Fruit fly (Drosophila melanogaster): Measurements from ENCODE around the gene CG31029.

CG31029 gene

DNA sequence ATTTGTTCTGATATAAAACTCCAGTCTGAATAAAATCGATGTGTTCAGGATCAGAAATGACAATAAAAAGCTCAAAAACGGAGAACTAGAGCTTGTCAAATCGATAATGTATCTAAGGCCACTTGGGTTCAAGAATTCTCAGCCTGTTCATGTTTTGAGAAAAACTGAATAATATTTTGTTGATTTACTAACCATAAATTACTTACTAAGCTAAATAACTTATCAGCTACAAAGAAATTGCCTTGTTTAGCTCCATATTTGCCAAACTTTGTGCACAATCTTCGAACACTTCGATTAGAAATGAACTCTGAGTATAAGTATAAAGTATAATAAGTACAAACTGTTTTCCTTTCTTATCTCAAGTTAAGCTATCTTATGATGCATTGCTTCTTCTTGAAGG, at the start of gene CG31029:
Gene CG31029 (minus strand): TSS at position 101 of the 400 bp plus-strand sequence.
- TF ChIP-seq Dfd (GFP tag; optimal IDR thresholded peaks at IDR 0.05): no peak
- no peak for TF ChIP-seq Sp1 (GFP tag; optimal IDR thresholded peaks at IDR 0.05)
- no peak for TF ChIP-seq Myc (optimal IDR thresholded peaks at IDR 0.05)
- TF ChIP-seq h (GFP tag; optimal IDR thresholded peaks at IDR 0.05): no peak
- TF ChIP-seq HLH106 (tag; optimal IDR thresholded peaks at IDR 0.05): no peak
- TF ChIP-seq N (GFP tag; optimal IDR thresholded peaks at IDR 0.05): no peak
- TF ChIP-seq Jra (GFP tag; optimal IDR thresholded peaks at IDR 0.05): no peak
- no peak for TF ChIP-seq Hr78 (GFP tag; optimal IDR thresholded peaks at IDR 0.05)
- TF ChIP-seq CrebA (GFP tag; optimal IDR thresholded peaks at IDR 0.05; ENCODE audit: borderline replicate concordance): no peak
- TF ChIP-seq tai (GFP tag; optimal IDR thresholded peaks at IDR 0.05): no peak
- TF ChIP-seq usp (GFP tag; optimal IDR thresholded peaks at IDR 0.05): no peak
- TF ChIP-seq jim (GFP tag; optimal IDR thresholded peaks at IDR 0.05): no peak

- TF ChIP-seq Rel (GFP tag; optimal IDR thresholded peaks at IDR 0.05): no peak
- TF ChIP-seq Rel (tag; optimal IDR thresholded peaks at IDR 0.05): no peak
- no peak for TF ChIP-seq Mio (GFP tag; optimal IDR thresholded peaks at IDR 0.05)
- no peak for TF ChIP-seq lola (GFP tag; optimal IDR thresholded peaks at IDR 0.05)
- TF ChIP-seq h (GFP tag; optimal IDR thresholded peaks at IDR 0.05): no peak
- TF ChIP-seq Abd-B (GFP tag; optimal IDR thresholded peaks at IDR 0.05): no peak
- no peak for TF ChIP-seq CrebA (GFP tag; optimal IDR thresholded peaks at IDR 0.05; ENCODE audit: borderline replicate concordance)
- no peak for TF ChIP-seq dmrt93B (GFP tag; optimal IDR thresholded peaks at IDR 0.05)
- no peak for TF ChIP-seq dl (GFP tag; optimal IDR thresholded peaks at IDR 0.05; ENCODE audit: insufficient read depth in 1 of 2, partially characterized antibody in 2 of 2)
- no peak for TF ChIP-seq Hr83 (GFP tag; optimal IDR thresholded peaks at IDR 0.05; ENCODE audit: poor library complexity, severe bottlenecking)
- TF ChIP-seq Dif (GFP tag; optimal IDR thresholded peaks at IDR 0.05; ENCODE audit: partially characterized antibody): no peak
- TF ChIP-seq brk (GFP tag; optimal IDR thresholded peaks at IDR 0.05): no peak
- TF ChIP-seq tai (GFP tag; optimal IDR thresholded peaks at IDR 0.05): no peak
- TF ChIP-seq psq (GFP tag; optimal IDR thresholded peaks at IDR 0.05): no peak
- TF ChIP-seq Myc (optimal IDR thresholded peaks at IDR 0.05): no peak
- no peak for TF ChIP-seq foxo (GFP tag; optimal IDR thresholded peaks at IDR 0.05)
- TF ChIP-seq br (GFP tag; optimal IDR thresholded peaks at IDR 0.05): no peak
- TF ChIP-seq CG9705 (GFP tag; optimal IDR thresholded peaks at IDR 0.05): no peak
Observed at dm6 chr3R:30179934-30180333, 47.7 kb upstream of the CG31029 start, which contains the start of gene Bet5. TSS of gene Bet5 (plus strand) at chr3R:30180232.

dm6 chr3R:30177494-30177893, 45.3 kb upstream of the CG31029 start, which contains the start of the genes CG1983 and CG15530:
TSS of gene CG1983 (minus strand) at chr3R:30177700.
TSS of gene CG15530 (plus strand) at chr3R:30177877.
- TF ChIP-seq Jra (GFP tag; optimal IDR thresholded peaks at IDR 0.05) (no peak), lola (GFP tag; optimal IDR thresholded peaks at IDR 0.05) (no peak), HLH106 (tag; optimal IDR thresholded peaks at IDR 0.05) (no peak), Vsx2 (GFP tag; optimal IDR thresholded peaks at IDR 0.05; ENCODE audit: partially characterized antibody) (no peak), Hr78 (GFP tag; optimal IDR thresholded peaks at IDR 0.05) (no peak), Mio (GFP tag; optimal IDR thresholded peaks at IDR 0.05) (no peak), fru (GFP tag; optimal IDR thresholded peaks at IDR 0.05) (no peak), jim (GFP tag; optimal IDR thresholded peaks at IDR 0.05) (no peak)

- TF ChIP-seq br (GFP tag; optimal IDR thresholded peaks at IDR 0.05): no peak
Observed at dm6 chr3R:30176314-30176713, 44.1 kb upstream of the CG31029 start.

DNA sequence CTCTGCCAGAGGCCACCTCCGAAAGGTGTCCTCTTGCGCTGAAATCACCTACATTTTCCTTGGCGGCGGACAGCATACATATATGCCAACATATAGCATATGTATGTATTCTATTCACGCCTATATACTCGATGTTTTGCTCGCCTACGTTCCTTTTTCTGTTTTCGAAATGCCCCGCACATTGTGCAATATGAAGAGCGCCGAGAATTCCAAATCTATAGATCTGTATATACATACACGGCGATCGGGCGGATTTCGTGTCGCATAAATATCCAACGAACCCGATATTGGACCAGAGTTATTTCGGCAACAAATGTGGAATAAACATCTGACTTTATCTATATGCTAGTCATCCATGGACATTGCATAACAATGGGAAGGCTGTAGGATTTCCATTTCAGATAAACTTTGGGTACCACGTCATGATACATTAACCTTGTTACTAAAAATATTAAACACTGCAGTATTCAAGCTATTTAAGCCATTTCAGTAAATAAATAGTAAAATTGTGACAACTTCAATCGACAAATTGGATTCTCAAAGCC, 42.9 kb upstream of the CG31029 start:
- TF ChIP-seq woc (GFP tag; optimal IDR thresholded peaks at IDR 0.05) (no peak), Dfd (GFP tag; optimal IDR thresholded peaks at IDR 0.05) (no peak), psq (GFP tag; optimal IDR thresholded peaks at IDR 0.05) (no peak), Abd-B (GFP tag; optimal IDR thresholded peaks at IDR 0.05) (no peak), br (GFP tag; optimal IDR thresholded peaks at IDR 0.05) (no peak), Rel (GFP tag; optimal IDR thresholded peaks at IDR 0.05) (no peak), Rel (tag; optimal IDR thresholded peaks at IDR 0.05) (no peak), Dif (GFP tag; optimal IDR thresholded peaks at IDR 0.05; ENCODE audit: partially characterized antibody) (no peak), Sp1 (GFP tag; optimal IDR thresholded peaks at IDR 0.05) (no peak), dl (GFP tag; optimal IDR thresholded peaks at IDR 0.05; ENCODE audit: insufficient read depth in 1 of 2, partially characterized antibody in 2 of 2) (no peak), Jra (GFP tag; optimal IDR thresholded peaks at IDR 0.05) (no peak), dsf (GFP tag; optimal IDR thresholded peaks at IDR 0.05; ENCODE audit: borderline replicate concordance) (no peak), sage (GFP tag; optimal IDR thresholded peaks at IDR 0.05) (no peak), jim (GFP tag; optimal IDR thresholded peaks at IDR 0.05) (no peak), h (GFP tag; optimal IDR thresholded peaks at IDR 0.05) (no peak), HLH106 (tag; optimal IDR thresholded peaks at IDR 0.05) (no peak), Hnf4 (GFP tag; optimal IDR thresholded peaks at IDR 0.05) (no peak), Myc (optimal IDR thresholded peaks at IDR 0.05) (no peak)
